Worm (Caenorhabditis elegans): ENCODE results near the gene F53B7.7.

ce11 chrV:11009124-11009524 is 10.2 kb downstream of the F53B7.7 start:
- TF ChIP-seq ama-1 (optimal IDR thresholded peaks at IDR 0.05) (no peak), aly-1 (tag; optimal IDR thresholded peaks at IDR 0.05) (no peak), hmbx-1 (tag; optimal IDR thresholded peaks at IDR 0.05) (no peak), tra-4 (tag; optimal IDR thresholded peaks at IDR 0.05) (no peak), hmg-4 (GFP tag; optimal IDR thresholded peaks at IDR 0.05) (no peak), hnd-1 (tag; optimal IDR thresholded peaks at IDR 0.05) (no peak), pes-1 (GFP tag; IDR thresholded peaks at IDR 0.05) (no peak), sea-1 (GFP tag; conservative IDR thresholded peaks at IDR 0.05) (no peak), flt-1 (GFP tag; IDR thresholded peaks at IDR 0.05) (no peak), ets-7 (tag; optimal IDR thresholded peaks at IDR 0.05) (no peak), ceh-36 (tag; optimal IDR thresholded peaks at IDR 0.05) (no peak), scrt-1 (GFP tag; IDR thresholded peaks at IDR 0.05) (no peak), ceh-13 (GFP tag; optimal IDR thresholded peaks at IDR 0.05) (no peak), tbx-11 (GFP tag; IDR thresholded peaks at IDR 0.05) (no peak)
